Fruit fly (Drosophila melanogaster) Kc167 (cell line): ENCODE results near the gene CG12784.

Experiments used
- Myc ChIP-seq: fragments of >200 bp; optimal IDR thresholded peaks from 2 replicates; lab custom pipeline; 2017; ENCODE audit warnings: missing external identifiers
- Sin3A ChIP-seq: fragments of >200 bp; optimal IDR thresholded peaks from 2 replicates; lab custom pipeline; 2018; ENCODE audit warnings: missing external identifiers
- h ChIP-seq: fragments of >200 bp; optimal IDR thresholded peaks from 3 replicates; lab custom pipeline; 2018; ENCODE audit warnings: missing external identifiers
- insv ChIP-seq: fragments of >200 bp; optimal IDR thresholded peaks from 3 replicates; lab custom pipeline; 2018; ENCODE audit warnings: missing external identifiers
- psq ChIP-seq: fragments of >200 bp; optimal IDR thresholded peaks from 2 replicates; lab custom pipeline; 2017; ENCODE audit warnings: missing external identifiers
- ttk ChIP-seq: sonication (Bioruptor generic); optimal IDR thresholded peaks from 2 replicates; lab custom pipeline; 2017; ENCODE audit warnings: missing external identifiers

CG12784 gene

DNA sequence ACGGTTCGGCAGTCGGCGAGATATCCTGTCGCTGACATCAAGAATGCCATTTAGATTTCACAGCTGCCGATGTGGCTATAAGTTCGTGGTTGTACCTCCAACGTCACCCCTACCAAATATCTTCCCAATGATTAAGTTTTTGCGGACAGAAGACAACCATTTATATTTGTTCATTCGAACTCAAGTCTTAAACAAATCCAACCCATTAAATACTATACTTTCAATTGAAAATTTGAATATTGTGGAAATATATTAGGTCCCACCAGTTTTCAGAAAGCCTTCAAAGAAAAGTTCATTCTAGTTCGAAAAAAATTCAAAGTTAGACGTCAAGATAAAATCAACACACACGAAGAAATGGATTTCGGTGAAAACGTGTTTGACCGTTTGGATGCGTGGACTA is at the start of gene CG12784:
Gene CG12784 (plus strand): TSS at position 301 of the 400 bp plus-strand sequence.
- TF ChIP-seq insv (lab: Kevin White, UChicago), result no peak
- no peak for TF ChIP-seq Sin3A (lab: Kevin White, UChicago)
- no peak for TF ChIP-seq psq (lab: Kevin White, UChicago)
- TF ChIP-seq h, result no peak
- no peak for TF ChIP-seq Myc
- TF ChIP-seq ttk (lab: Kevin White, UChicago), result no peak

DNA sequence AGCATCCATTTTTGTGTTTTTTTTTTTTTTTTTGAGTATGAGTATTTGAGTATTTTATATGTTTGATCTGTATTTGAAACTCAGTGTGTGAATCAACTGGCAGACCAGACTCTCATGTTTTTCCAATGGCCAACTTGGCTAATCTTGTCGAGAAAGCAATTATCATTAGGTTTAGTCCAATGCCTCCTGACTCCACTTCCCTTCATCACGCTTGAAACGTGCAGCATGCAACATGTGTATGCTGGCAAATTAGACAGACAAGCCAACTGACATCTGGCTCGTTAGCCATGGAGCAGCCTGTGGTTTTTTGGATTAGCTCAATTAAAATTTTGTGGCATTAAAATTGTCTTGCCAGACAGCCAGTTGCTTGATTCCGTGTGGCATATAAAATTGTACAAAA is 46.4 kb upstream of the CG12784 start, which contains the start of gene CG31294:
Gene CG31294 (minus strand): TSS at position 101 of the 400 bp plus-strand sequence.
- no peak for TF ChIP-seq ttk (lab: Kevin White, UChicago)
- TF ChIP-seq Sin3A (lab: Kevin White, UChicago), result no peak
- TF ChIP-seq Myc, result no peak
- TF ChIP-seq psq (lab: Kevin White, UChicago), result no peak

DNA sequence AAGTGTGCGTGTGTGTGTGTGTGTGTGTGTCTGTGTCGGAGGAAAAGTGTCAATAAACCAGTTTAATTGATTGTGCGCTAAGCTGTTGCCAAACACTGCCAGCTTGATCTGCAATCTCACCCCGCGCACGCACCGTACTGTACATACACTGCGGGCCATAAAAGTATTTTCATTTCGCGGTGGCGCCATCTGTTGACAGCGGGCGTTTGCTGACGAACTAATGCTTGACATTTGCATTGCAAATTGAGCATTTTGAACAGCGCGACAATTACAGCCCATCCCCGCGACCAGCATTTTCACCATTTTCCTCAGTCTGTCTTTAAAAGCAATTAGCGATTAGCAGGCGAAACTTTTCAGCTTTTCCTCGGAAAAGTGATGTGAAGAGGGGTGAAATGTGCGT is 32.3 kb upstream of the CG12784 start:
- no peak for TF ChIP-seq ttk (lab: Kevin White, UChicago)
- TF ChIP-seq Myc, result no peak
- TF ChIP-seq h, result no peak
- TF ChIP-seq insv (lab: Kevin White, UChicago), result no peak
- TF ChIP-seq psq (lab: Kevin White, UChicago), result no peak
- TF ChIP-seq Sin3A (lab: Kevin White, UChicago), result no peak

DNA sequence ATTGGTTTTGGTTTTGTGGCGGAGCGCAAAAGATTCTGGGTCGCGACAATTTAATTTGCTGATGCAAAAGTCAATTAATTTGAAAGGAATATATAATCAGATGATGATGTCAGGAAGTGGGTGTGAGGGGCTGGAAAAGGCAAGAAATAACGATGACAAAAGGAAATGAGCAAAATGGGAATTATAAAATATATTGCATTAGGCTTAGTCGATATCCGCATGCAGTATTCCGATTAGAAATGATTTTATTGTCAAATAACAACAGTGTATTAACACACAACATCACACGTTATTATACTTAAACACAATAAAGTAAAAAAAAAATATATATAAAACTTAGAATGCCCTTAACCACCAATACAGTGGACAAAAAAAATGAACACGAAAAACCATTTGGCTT is 31.5 kb upstream of the CG12784 start, which contains the start of gene CG34274:
Gene CG34274 (plus strand): TSS at position 301 of the 400 bp plus-strand sequence.
- TF ChIP-seq insv (lab: Kevin White, UChicago) (no peak), psq (lab: Kevin White, UChicago) (no peak), h (no peak), ttk (lab: Kevin White, UChicago) (no peak), Sin3A (lab: Kevin White, UChicago) (no peak), Myc (no peak)

DNA sequence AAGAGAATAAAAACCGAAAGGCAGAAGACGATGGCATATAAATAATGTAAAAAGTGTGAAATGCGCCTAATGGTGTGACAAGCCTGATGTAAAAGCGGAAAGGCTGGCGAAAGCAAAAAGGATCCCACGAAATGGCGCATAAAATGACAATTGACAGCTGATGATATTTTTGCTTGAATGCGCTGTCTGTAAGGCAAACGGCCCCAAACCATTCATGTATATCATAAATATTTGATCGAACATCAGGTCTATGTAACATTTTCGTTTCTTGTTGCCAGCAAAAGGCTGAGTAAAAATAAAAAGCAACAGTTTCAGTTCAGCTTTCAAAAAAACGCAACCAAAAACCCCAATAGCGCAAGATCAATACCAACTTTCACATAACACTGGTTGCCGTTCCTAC is 18.6 kb upstream of the CG12784 start, which contains the start of gene CG4520:
Gene CG4520 (plus strand): TSS at position 301 of the 400 bp plus-strand sequence.
- TF ChIP-seq psq (lab: Kevin White, UChicago) (no peak), ttk (lab: Kevin White, UChicago) (no peak), Myc (no peak)

DNA sequence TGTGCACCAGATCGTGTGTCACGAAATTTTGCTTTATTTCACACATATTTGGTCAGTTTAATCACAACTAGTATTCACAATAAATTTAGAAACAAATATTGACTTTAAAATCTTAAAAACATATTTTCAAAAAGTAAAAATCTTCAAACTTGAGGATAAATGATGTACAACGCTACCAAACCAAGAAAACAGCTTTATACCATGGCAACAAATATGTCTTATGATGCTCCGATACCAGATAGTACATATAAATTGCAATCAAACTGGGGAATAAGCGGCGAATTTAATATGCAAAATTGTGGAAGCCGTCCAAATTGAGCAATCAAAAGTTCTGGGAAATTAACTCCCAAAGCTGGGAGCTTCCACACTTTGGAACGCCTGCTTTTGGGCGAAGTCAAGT is 4.4 kb downstream of the CG12784 start, which contains the start of gene CG5623:
Gene CG5623 (minus strand): TSS at position 101 of the 400 bp plus-strand sequence.
- TF ChIP-seq Sin3A (lab: Kevin White, UChicago) (no peak), insv (lab: Kevin White, UChicago) (no peak), ttk (lab: Kevin White, UChicago) (no peak), psq (lab: Kevin White, UChicago) (no peak), h (no peak), Myc (no peak)

DNA sequence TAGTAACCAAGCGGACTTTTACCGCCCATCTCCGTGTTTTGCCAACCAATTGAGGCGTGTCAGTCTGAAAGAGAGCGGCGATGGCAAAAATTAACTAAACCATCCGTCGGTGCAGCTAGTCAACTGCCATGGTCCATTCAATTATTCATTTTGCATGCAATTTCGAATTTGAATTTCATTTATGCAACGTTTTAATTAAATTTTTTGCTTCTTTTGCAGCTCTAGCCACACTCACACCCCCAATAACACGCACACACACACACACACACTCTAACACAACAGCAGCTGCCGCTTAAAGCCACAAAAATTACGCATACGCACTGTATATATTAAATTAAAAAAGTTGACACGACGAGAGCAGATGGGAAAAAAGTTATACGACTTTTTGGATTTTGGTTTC is 6.0 kb downstream of the CG12784 start:
- TF ChIP-seq h (no peak), Sin3A (lab: Kevin White, UChicago) (no peak), ttk (lab: Kevin White, UChicago) (no peak), psq (lab: Kevin White, UChicago) (no peak), insv (lab: Kevin White, UChicago) (no peak), Myc (no peak)

DNA sequence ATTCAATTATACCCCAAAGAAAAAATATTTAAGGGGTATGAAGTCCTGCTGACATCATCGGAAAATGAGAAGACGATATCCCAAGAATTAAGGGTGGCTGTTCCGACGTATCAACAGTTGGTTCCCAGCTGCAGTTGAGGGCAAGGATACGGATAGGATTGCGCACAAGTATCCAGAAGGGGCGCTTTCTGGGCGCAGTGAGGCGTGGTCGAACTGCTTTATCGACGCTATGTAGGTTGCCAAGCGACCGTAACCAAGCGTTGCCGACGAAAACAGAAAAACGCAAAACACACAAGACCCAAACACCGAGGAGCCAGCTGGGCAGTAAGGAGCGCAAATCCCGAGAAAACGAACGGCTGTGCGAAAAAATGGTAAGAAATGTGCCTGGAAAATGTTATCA is 11.2 kb downstream of the CG12784 start, which contains the start of gene Ttc26:
Gene Ttc26 (plus strand): TSS at position 289 of the 400 bp plus-strand sequence.
- TF ChIP-seq h (no peak), Myc (no peak), psq (lab: Kevin White, UChicago) (no peak), insv (lab: Kevin White, UChicago) (no peak), ttk (lab: Kevin White, UChicago) (no peak), Sin3A (lab: Kevin White, UChicago) (no peak)

DNA sequence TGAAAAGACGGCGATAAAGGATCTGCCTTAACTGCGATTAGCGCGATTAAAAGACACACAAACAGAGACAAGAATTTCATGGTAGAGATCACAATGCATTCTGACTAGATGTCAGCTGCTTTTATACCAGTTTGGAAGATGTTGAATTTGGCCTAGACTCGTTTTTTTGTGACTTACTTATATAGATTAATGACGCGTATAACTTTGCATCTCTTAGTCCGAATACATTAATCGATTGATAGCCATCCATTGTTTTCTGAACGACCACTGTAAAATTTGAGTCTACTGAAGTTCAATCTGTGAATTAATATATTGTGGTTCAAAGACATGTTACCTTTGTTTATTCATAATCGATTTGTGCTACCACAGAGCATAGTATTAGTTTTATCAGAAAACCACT is 12.3 kb downstream of the CG12784 start, which contains the start of gene CG45207:
Gene CG45207 (minus strand): TSS at position 101 of the 400 bp plus-strand sequence.
- TF ChIP-seq ttk (lab: Kevin White, UChicago), result no peak
- no peak for TF ChIP-seq Myc
- TF ChIP-seq Sin3A (lab: Kevin White, UChicago), result no peak
- no peak for TF ChIP-seq h
- TF ChIP-seq psq (lab: Kevin White, UChicago), result no peak
- no peak for TF ChIP-seq insv (lab: Kevin White, UChicago)

DNA sequence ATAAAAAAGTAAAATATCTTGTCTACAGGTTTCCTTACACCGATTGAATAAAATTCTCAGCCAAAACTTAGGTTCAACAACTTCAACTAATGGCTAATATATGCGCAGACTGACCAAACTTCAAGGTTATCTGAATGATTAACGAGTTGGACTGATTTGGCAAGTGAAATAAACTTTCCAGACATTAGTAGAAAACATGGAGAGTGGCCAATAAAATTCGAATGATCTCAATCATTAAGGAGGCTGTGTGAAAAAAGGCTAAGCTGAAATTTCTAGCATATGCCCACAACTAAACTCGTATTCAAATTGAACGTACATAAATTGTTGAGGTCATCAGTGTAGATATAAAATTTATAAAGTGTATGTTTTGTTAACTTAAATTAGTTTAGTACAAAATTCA is 16.6 kb downstream of the CG12784 start, which contains the start of gene CG5614:
Gene CG5614 (plus strand): TSS at position 301 of the 400 bp plus-strand sequence.
- TF ChIP-seq Sin3A (lab: Kevin White, UChicago), result no peak
- no peak for TF ChIP-seq psq (lab: Kevin White, UChicago)
- no peak for TF ChIP-seq insv (lab: Kevin White, UChicago)
- no peak for TF ChIP-seq h
- TF ChIP-seq ttk (lab: Kevin White, UChicago), result no peak
- no peak for TF ChIP-seq Myc

DNA sequence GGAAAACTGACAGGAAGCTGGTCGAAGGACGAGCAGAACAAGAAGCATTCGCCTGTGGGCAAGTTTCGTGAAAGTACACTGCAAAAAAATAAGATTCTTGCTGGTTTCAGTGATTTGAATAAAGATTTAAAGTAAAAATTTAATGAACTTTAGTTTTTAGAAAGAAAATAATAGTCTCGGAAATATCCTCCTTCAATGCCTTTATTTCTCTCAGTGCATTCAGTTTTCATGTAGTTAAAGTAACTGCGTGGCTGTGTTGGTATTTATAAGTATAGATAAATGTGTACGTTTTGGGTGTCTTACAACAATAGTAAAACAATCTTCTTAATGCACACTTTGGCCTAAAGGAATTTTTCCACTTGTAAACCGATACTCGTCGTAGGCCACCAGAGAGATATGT is 21.4 kb downstream of the CG12784 start:
- no peak for TF ChIP-seq psq (lab: Kevin White, UChicago)
- TF ChIP-seq ttk (lab: Kevin White, UChicago), result no peak
- TF ChIP-seq Sin3A (lab: Kevin White, UChicago), result no peak
- no peak for TF ChIP-seq insv (lab: Kevin White, UChicago)
- TF ChIP-seq Myc, result no peak
- no peak for TF ChIP-seq h

DNA sequence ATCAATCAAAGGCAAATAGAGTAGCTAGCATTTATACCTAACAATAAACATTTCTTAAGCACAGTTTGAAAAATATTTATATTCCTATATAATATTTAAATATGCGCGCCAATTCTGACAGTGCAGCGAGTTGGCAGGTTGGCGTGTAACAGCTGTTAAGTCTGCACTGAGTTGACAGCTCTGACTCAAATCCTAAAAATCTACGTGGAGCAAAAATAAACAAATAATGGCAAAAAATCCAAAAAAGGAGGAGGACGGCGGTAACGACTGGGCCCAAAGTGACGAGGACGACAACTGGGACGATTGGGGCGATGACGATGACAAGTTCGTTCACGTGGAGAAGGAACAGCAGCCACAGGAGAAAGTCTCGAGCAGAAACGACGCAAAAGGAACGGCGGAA is 23.6 kb downstream of the CG12784 start, which contains the start of gene CG9590:
Gene CG9590 (plus strand): TSS at position 166 of the 400 bp plus-strand sequence.
- TF ChIP-seq ttk (lab: Kevin White, UChicago), result no peak
- TF ChIP-seq Sin3A (lab: Kevin White, UChicago), result no peak

DNA sequence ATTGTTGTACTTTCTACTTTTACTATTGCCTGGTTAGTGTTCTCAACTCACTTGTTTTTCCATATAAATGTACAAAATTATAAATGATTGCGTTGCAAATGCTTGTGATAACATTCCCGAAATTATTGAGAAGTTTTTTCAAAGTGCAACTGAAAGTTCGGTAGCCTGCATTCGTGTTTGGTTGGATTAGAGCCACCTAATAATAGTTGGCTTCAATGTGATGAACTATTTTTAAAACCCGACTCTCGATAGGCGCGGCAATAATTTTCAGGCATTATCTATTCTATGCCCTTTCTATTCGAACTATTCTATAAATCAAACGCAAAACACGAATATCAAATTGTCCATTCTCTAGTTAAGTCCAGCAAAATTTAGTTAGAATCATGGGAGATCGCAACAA is 25.3 kb downstream of the CG12784 start, which contains the start of gene Uros2:
Gene Uros2 (plus strand): TSS at position 301 of the 400 bp plus-strand sequence.
- TF ChIP-seq h, result no peak
- TF ChIP-seq Sin3A (lab: Kevin White, UChicago), result no peak
- no peak for TF ChIP-seq ttk (lab: Kevin White, UChicago)
- no peak for TF ChIP-seq insv (lab: Kevin White, UChicago)
- no peak for TF ChIP-seq Myc
- TF ChIP-seq psq (lab: Kevin White, UChicago), result no peak
